Fruit fly (Drosophila melanogaster) whole organism, adult: ENCODE measurements around the gene CG13659.

Experiments used
- CG1620 ChIP-seq: fragments of 200-800 bp; sonication (Bioruptor generic); optimal IDR thresholded peaks from 2 replicates; lab custom pipeline; 2016; ENCODE audit warnings: missing biosample characterization, missing genetic modification characterization
- Hr96 ChIP-seq: fragments of 200-800 bp; sonication (Bioruptor generic); optimal IDR thresholded peaks from 2 replicates; lab custom pipeline; 2016; ENCODE audit warnings: missing biosample characterization, missing genetic modification characterization
- cnc ChIP-seq, 2 experiments: fragments of >200 bp; optimal IDR thresholded peaks; 2 replicates each; lab custom pipeline; 2017
- kay ChIP-seq: fragments of 200-800 bp; sonication (Bioruptor generic); peaks from one replicate; lab custom pipeline; 2016; ENCODE audit warnings: missing biosample characterization, missing genetic modification characterization, borderline replicate concordance

DNA sequence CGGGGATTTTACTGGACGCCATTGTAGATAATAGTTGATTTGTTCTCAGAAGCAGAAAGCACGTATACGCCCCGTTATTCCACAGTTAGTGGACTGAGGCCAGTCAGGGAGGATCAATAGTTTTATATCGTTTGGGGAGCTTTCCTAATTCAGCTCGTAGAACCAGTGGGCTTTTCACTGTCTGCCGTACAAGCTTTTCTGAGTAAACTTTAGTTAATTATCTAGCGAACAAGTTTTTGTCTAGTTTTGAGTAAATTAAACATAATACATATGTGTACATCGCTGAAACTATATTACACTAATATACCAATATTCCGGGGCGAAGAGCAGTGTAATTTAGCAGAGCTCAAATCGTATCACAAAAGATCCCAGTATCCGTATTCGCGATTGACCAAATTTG is 22.0 kb downstream of the CG13659 start, which contains the start of gene CG10562:
- TF ChIP-seq cnc (optimal IDR thresholded peaks at IDR 0.05; lab: Kevin White, UChicago) (no peak), CG1620 (GFP tag; lab: Kevin White, UChicago) (no peak), kay (no peak), Hr96 (GFP tag; lab: Kevin White, UChicago) (no peak)
